Worm (Caenorhabditis elegans): ENCODE measurements around the gene B0024.3.

DNA sequence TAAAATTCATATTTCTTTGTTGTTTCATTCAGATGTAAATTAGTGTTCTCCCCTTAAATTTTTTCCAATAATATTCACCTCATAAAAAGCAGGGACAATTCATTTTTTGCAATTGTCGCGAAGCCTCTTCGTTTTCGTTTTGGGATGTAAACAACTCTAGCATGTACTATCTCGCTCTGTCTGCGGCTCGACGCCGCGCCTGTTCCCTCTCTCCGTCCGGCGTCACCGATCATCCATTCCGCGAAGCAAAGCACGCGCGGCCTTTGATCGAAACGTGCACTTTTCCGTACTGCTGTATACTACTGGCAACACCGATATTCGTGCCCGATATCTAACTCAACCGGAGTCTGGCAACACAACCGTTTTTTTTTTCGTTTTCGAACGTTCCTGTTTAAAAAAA lies 40.4 kb upstream of the B0024.3 start:
- TF ChIP-seq unc-86 (tag; optimal IDR thresholded peaks at IDR 0.05), result no peak
- TF ChIP-seq ets-4 (tag; optimal IDR thresholded peaks at IDR 0.05), result no peak
- no peak for TF ChIP-seq pqm-1 (tag; optimal IDR thresholded peaks at IDR 0.05)
- TF ChIP-seq pag-3 (tag; optimal IDR thresholded peaks at IDR 0.05; ENCODE audit: borderline replicate concordance), result no peak
- no peak for TF ChIP-seq ceh-45 (GFP tag; IDR thresholded peaks at IDR 0.05)
- no peak for TF ChIP-seq madf-2 (tag; optimal IDR thresholded peaks at IDR 0.05)
- TF ChIP-seq ama-1 (optimal IDR thresholded peaks at IDR 0.05), result no peak
- no peak for TF ChIP-seq nhr-11 (tag; optimal IDR thresholded peaks at IDR 0.05)
- TF ChIP-seq fkh-10 (GFP tag; optimal IDR thresholded peaks at IDR 0.05), result no peak

All from whole organism, late embryonic.